Worm (Caenorhabditis elegans) whole organism, young adult: ENCODE measurements around the gene mrpl-10.

ENCODE experiments used
- F10E7.11 ChIP-seq: sonication (generic microtip); optimal IDR thresholded peaks from 2 replicates; lab custom pipeline; 2017; ENCODE audit warnings: mild to moderate bottlenecking, missing genetic modification characterization, moderate library complexity, missing compliant biosample characterization
- F37B4.10 ChIP-seq: fragments of 200-800 bp; sonication (Bioruptor generic); IDR thresholded peaks from 2 replicates; pipeline ENCODE4 v1.3.6; 2022; ENCODE audit warnings: missing genetic modification characterization, missing compliant biosample characterization
- F39B2.1 ChIP-seq: fragments of 200-800 bp; sonication (Bioruptor generic); IDR thresholded peaks from 2 replicates; pipeline ENCODE4 v1.3.6; 2022; ENCODE audit warnings: missing genetic modification reagents, missing genetic modification characterization, missing compliant biosample characterization
- F52B5.7 ChIP-seq: sonication (generic microtip); optimal IDR thresholded peaks from 2 replicates; lab custom pipeline; 2016; ENCODE audit warnings: mild to moderate bottlenecking, missing genetic modification characterization, missing compliant biosample characterization
- F55B11.4 ChIP-seq: sonication (generic microtip); optimal IDR thresholded peaks from 2 replicates; lab custom pipeline; 2016; ENCODE audit warnings: missing compliant biosample characterization, missing genetic modification characterization, borderline replicate concordance; ENCODE audit not compliant: insufficient read depth
- F57C9.4 ChIP-seq: sonication (generic microtip); optimal IDR thresholded peaks from 2 replicates; lab custom pipeline; 2017; ENCODE audit warnings: mild to moderate bottlenecking, missing genetic modification characterization, missing compliant biosample characterization
- T07F8.4 ChIP-seq: sonication (generic microtip); optimal IDR thresholded peaks from 2 replicates; lab custom pipeline; 2016; ENCODE audit warnings: mild to moderate bottlenecking, missing genetic modification characterization, moderate library complexity, missing compliant biosample characterization
- Y53G8AR.9 ChIP-seq: fragments of 200-800 bp; sonication (Bioruptor generic); conservative IDR thresholded peaks from 2 replicates; pipeline ENCODE4 v1.3.6; 2022; ENCODE audit warnings: missing genetic modification reagents, missing genetic modification characterization, missing compliant biosample characterization
- Y56A3A.18 ChIP-seq: fragments of 200-800 bp; sonication (Bioruptor generic); IDR thresholded peaks from 2 replicates; pipeline ENCODE4 v1.3.6; 2022; ENCODE audit warnings: missing genetic modification reagents, missing genetic modification characterization, missing compliant biosample characterization
- Y79H2A.3 ChIP-seq: fragments of 200-800 bp; sonication (Bioruptor generic); conservative IDR thresholded peaks from 2 replicates; pipeline ENCODE4 v1.3.6; 2022; ENCODE audit warnings: missing genetic modification reagents, missing genetic modification characterization, missing compliant biosample characterization
- ZK185.1 ChIP-seq: sonication (generic microtip); optimal IDR thresholded peaks from 2 replicates; lab custom pipeline; 2016; ENCODE audit warnings: mild to moderate bottlenecking, missing genetic modification characterization, missing compliant biosample characterization; ENCODE audit not compliant: poor library complexity, severe bottlenecking
- akir-1 ChIP-seq: fragments of 200-800 bp; sonication (Bioruptor generic); optimal IDR thresholded peaks from 2 replicates; lab custom pipeline; 2018; ENCODE audit warnings: mild to moderate bottlenecking, missing genetic modification characterization, moderate library complexity, missing compliant biosample characterization
- aptf-3 ChIP-seq: fragments of 200-800 bp; sonication (Bioruptor generic); IDR thresholded peaks from 2 replicates; pipeline ENCODE4 v1.3.6; 2022; ENCODE audit warnings: missing genetic modification characterization, missing compliant biosample characterization
- athp-1 ChIP-seq: sonication (generic microtip); optimal IDR thresholded peaks from 2 replicates; lab custom pipeline; 2017; ENCODE audit warnings: mild to moderate bottlenecking, missing genetic modification characterization, missing compliant biosample characterization
- attf-3 ChIP-seq: fragments of 200-800 bp; sonication (Bioruptor generic); conservative IDR thresholded peaks from 2 replicates; pipeline ENCODE4 v1.3.6; 2022; ENCODE audit warnings: missing genetic modification reagents, missing genetic modification characterization, missing compliant biosample characterization
- bed-1 ChIP-seq: fragments of 200-800 bp; sonication (Bioruptor generic); IDR thresholded peaks from 2 replicates; pipeline ENCODE4 v1.3.6; 2022; ENCODE audit warnings: missing genetic modification reagents, missing genetic modification characterization, missing compliant biosample characterization
- ceh-27 ChIP-seq: fragments of 200-800 bp; sonication (Bioruptor generic); optimal IDR thresholded peaks from 2 replicates; lab custom pipeline; 2018; ENCODE audit warnings: mild to moderate bottlenecking, missing genetic modification characterization, moderate library complexity, missing compliant biosample characterization
- ekl-4 ChIP-seq: fragments of 200-800 bp; sonication (Bioruptor generic); IDR thresholded peaks from 2 replicates; pipeline ENCODE4 v1.3.6; 2022; ENCODE audit warnings: missing genetic modification reagents, missing genetic modification characterization, missing compliant biosample characterization
- fkh-3 ChIP-seq: sonication (generic microtip); optimal IDR thresholded peaks from 2 replicates; lab custom pipeline; 2016; ENCODE audit warnings: mild to moderate bottlenecking, missing genetic modification characterization, missing compliant biosample characterization
- hlh-26 ChIP-seq: fragments of 200-800 bp; sonication (Bioruptor generic); conservative IDR thresholded peaks from 2 replicates; pipeline ENCODE4 v1.3.6; 2022; ENCODE audit warnings: missing genetic modification reagents, missing genetic modification characterization, missing compliant biosample characterization
- hmg-1.2 ChIP-seq: fragments of 200-800 bp; sonication (Bioruptor generic); IDR thresholded peaks from 2 replicates; pipeline ENCODE4 v1.3.6; 2022; ENCODE audit warnings: missing genetic modification reagents, missing genetic modification characterization, missing compliant biosample characterization
- hrde-1 ChIP-seq: sonication (generic microtip); optimal IDR thresholded peaks from 2 replicates; lab custom pipeline; 2016; ENCODE audit warnings: missing genetic modification characterization, mild to moderate bottlenecking, missing compliant biosample characterization, moderate library complexity, missing genotype, missing genetic modification reagents, borderline replicate concordance
- hsf-1 ChIP-seq: fragments of 200-800 bp; sonication (Bioruptor generic); IDR thresholded peaks from 2 replicates; pipeline ENCODE4 v1.3.6; 2022; ENCODE audit warnings: missing genetic modification reagents, missing genetic modification characterization, missing compliant biosample characterization
- lag-1 ChIP-seq: fragments of 200-800 bp; sonication (Bioruptor generic); IDR thresholded peaks from 2 replicates; pipeline ENCODE4 v1.3.6; 2022; ENCODE audit warnings: missing genetic modification reagents, missing genetic modification characterization, missing compliant biosample characterization
- let-526 ChIP-seq: fragments of 200-800 bp; sonication (Bioruptor generic); IDR thresholded peaks from 2 replicates; pipeline ENCODE4 v1.3.6; 2022; ENCODE audit warnings: missing genetic modification reagents, missing genetic modification characterization, missing compliant biosample characterization
- let-607 ChIP-seq, 2 experiments: fragments of 200-800 bp in 1 of 2; sonication (Bioruptor generic) in 1 of 2; sonication (generic microtip) in 1 of 2; optimal IDR thresholded peaks; 2 replicates each; lab custom pipeline; 2016 to 2018; ENCODE audit warnings: mild to moderate bottlenecking in 2 of 2, missing compliant biosample characterization in 2 of 2, missing genetic modification characterization in 2 of 2, moderate library complexity in 2 of 2, missing genotype in 1 of 2
- lin-26 ChIP-seq: fragments of 200-800 bp; sonication (Bioruptor generic); IDR thresholded peaks from 2 replicates; pipeline ENCODE4 v1.3.6; 2022; ENCODE audit warnings: missing genetic modification reagents, missing genetic modification characterization, missing compliant biosample characterization
- lin-54 ChIP-seq: fragments of 200-800 bp; sonication (Bioruptor generic); optimal IDR thresholded peaks from 2 replicates; lab custom pipeline; 2018; ENCODE audit warnings: mild to moderate bottlenecking, missing genetic modification characterization, missing compliant biosample characterization
- lir-1 ChIP-seq: fragments of 200-800 bp; sonication (Bioruptor generic); conservative IDR thresholded peaks from 2 replicates; pipeline ENCODE4 v1.3.6; 2022; ENCODE audit warnings: missing genetic modification reagents, missing genetic modification characterization, missing compliant biosample characterization
- lsl-1 ChIP-seq: fragments of 200-800 bp; sonication (Bioruptor generic); optimal IDR thresholded peaks from 2 replicates; lab custom pipeline; 2018; ENCODE audit warnings: mild to moderate bottlenecking, missing genetic modification characterization, moderate library complexity, missing compliant biosample characterization
- madf-10 ChIP-seq: sonication (generic microtip); optimal IDR thresholded peaks from 2 replicates; lab custom pipeline; 2016; ENCODE audit warnings: mild to moderate bottlenecking, missing genetic modification characterization, missing compliant biosample characterization
- madf-3 ChIP-seq: fragments of 200-800 bp; sonication (Bioruptor generic); IDR thresholded peaks from 2 replicates; pipeline ENCODE4 v1.3.6; 2022; ENCODE audit warnings: missing genetic modification reagents, missing genetic modification characterization, missing compliant biosample characterization
- mel-28 ChIP-seq: sonication (generic microtip); optimal IDR thresholded peaks from 2 replicates; lab custom pipeline; 2016; ENCODE audit warnings: borderline replicate concordance, mild to moderate bottlenecking, missing genetic modification characterization, missing compliant biosample characterization
- mxl-1 ChIP-seq: sonication (generic microtip); optimal IDR thresholded peaks from 2 replicates; lab custom pipeline; 2016; ENCODE audit warnings: missing genetic modification characterization, missing compliant biosample characterization
- nfya-2 ChIP-seq: fragments of 200-800 bp; sonication (Bioruptor generic); IDR thresholded peaks from 2 replicates; pipeline ENCODE4 v1.3.6; 2022; ENCODE audit warnings: missing genetic modification reagents, missing genetic modification characterization, missing compliant biosample characterization
- nhr-120 ChIP-seq: fragments of 200-800 bp; sonication (Bioruptor generic); IDR thresholded peaks from 2 replicates; pipeline ENCODE4 v1.3.6; 2022; ENCODE audit warnings: missing genetic modification characterization, missing compliant biosample characterization
- nhr-27 ChIP-seq: fragments of 200-800 bp; sonication (Bioruptor generic); optimal IDR thresholded peaks from 2 replicates; lab custom pipeline; 2018; ENCODE audit warnings: mild to moderate bottlenecking, missing genetic modification characterization, moderate library complexity, missing compliant biosample characterization
- pbrm-1 ChIP-seq: fragments of 200-800 bp; sonication (Bioruptor generic); IDR thresholded peaks from 2 replicates; pipeline ENCODE4 v1.3.6; 2022; ENCODE audit warnings: missing genetic modification reagents, missing genetic modification characterization, missing compliant biosample characterization
- sdz-38 ChIP-seq: sonication (generic microtip); optimal IDR thresholded peaks from 2 replicates; lab custom pipeline; 2016; ENCODE audit warnings: missing genotype, missing genetic modification characterization, missing compliant biosample characterization
- sea-2 ChIP-seq: fragments of 200-800 bp; sonication (Bioruptor generic); IDR thresholded peaks from 2 replicates; pipeline ENCODE4 v1.3.6; 2022; ENCODE audit warnings: missing genetic modification characterization, missing compliant biosample characterization
- snpc-1.1 ChIP-seq: sonication (generic microtip); optimal IDR thresholded peaks from 2 replicates; lab custom pipeline; 2017; ENCODE audit warnings: missing genetic modification characterization, mild to moderate bottlenecking, missing compliant biosample characterization, antibody characterized with exemption, moderate library complexity, missing genotype, missing genetic modification reagents; ENCODE audit not compliant: insufficient read depth
- snpc-1.3 ChIP-seq: sonication (generic microtip); optimal IDR thresholded peaks from 2 replicates; lab custom pipeline; 2017; ENCODE audit warnings: missing genetic modification characterization, mild to moderate bottlenecking, missing compliant biosample characterization, antibody characterized with exemption, moderate library complexity, missing genotype, missing genetic modification reagents; ENCODE audit not compliant: insufficient read depth
- sptf-2 ChIP-seq: fragments of 200-800 bp; sonication (Bioruptor generic); optimal IDR thresholded peaks from 2 replicates; lab custom pipeline; 2018; ENCODE audit warnings: mild to moderate bottlenecking, missing genetic modification characterization, missing compliant biosample characterization
- tlf-1 ChIP-seq: fragments of 200-800 bp; sonication (Bioruptor generic); optimal IDR thresholded peaks from 2 replicates; lab custom pipeline; 2018; ENCODE audit warnings: mild to moderate bottlenecking, missing genetic modification characterization, missing compliant biosample characterization
- unc-130 ChIP-seq: sonication (generic microtip); optimal IDR thresholded peaks from 2 replicates; lab custom pipeline; 2016; ENCODE audit warnings: missing genetic modification reagents, missing genetic modification characterization, missing compliant biosample characterization
- xnd-1 ChIP-seq: sonication (generic microtip); optimal IDR thresholded peaks from 2 replicates; lab custom pipeline; 2016; ENCODE audit warnings: missing genotype, missing genetic modification reagents, missing genetic modification characterization, missing compliant biosample characterization
- ztf-25 ChIP-seq: fragments of 200-800 bp; sonication (Bioruptor generic); IDR thresholded peaks from 2 replicates; pipeline ENCODE4 v1.3.6; 2022; ENCODE audit warnings: missing genetic modification reagents, missing genetic modification characterization, missing compliant biosample characterization
- ztf-6 ChIP-seq: fragments of 200-800 bp; sonication (Bioruptor generic); IDR thresholded peaks from 2 replicates; pipeline ENCODE4 v1.3.6; 2022; ENCODE audit warnings: missing genetic modification reagents, missing genetic modification characterization, missing compliant biosample characterization

The mrpl-10 gene

DNA sequence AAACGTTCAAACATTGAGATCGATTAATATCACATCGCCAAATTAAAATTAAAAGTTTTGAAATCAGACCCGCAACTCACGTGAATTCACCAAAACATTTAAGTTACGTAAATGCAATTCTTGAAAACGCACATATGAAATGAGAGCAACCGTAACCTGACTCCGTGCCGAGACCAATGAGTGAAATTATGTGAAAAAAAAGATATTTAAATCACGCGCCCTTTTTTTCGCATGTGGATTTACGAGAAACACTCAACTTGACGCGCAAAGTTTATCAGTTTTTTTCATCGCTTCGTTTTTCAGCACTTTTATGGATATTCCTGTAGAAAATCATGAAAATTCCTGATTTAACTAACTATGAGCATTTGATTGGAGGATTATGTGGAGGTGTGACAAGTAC, 2.3 kb downstream of the mrpl-10 start, which contains the start of the genes gei-14 and slc-25A32 (continued):
- TF ChIP-seq attf-3 (GFP tag; lab: Robert Waterston, UW) (no peak), nhr-27 (tag; lab: Kevin White, UChicago) (no peak), madf-3 (GFP tag; lab: Robert Waterston, UW) (peak; percentile 73; the same call in 1 of the 2 replicates), F39B2.1 (GFP tag; lab: Robert Waterston, UW) (no peak), madf-10 (tag; lab: Kevin White, UChicago) (no peak), ekl-4 (peak; percentile 69), mxl-1 (tag; lab: Kevin White, UChicago) (no peak), ztf-6 (no peak), hrde-1 (tag; lab: Kevin White, UChicago) (no peak), ZK185.1 (tag; lab: Kevin White, UChicago) (no peak), hsf-1 (GFP tag; lab: Robert Waterston, UW) (peak; percentile 64; the same call in 1 of the 2 replicates), F10E7.11 (tag; lab: Kevin White, UChicago) (no peak), akir-1 (GFP tag; lab: Kevin White, UChicago) (no peak), lag-1 (GFP tag; lab: Robert Waterston, UW) (no peak), F52B5.7 (tag; lab: Kevin White, UChicago) (no peak), sdz-38 (tag; lab: Kevin White, UChicago) (no peak), fkh-3 (tag; lab: Kevin White, UChicago) (no peak), F55B11.4 (no peak), aptf-3 (GFP tag; lab: Robert Waterston, UW) (no peak), sptf-2 (GFP tag; lab: Kevin White, UChicago) (no peak), hmg-1.2 (GFP tag; lab: Robert Waterston, UW) (peak; percentile 36), lin-26 (GFP tag; lab: Robert Waterston, UW) (no peak), lir-1 (GFP tag; lab: Robert Waterston, UW) (no peak), lsl-1 (GFP tag; lab: Kevin White, UChicago) (peak; percentile 94), F37B4.10 (no peak), F57C9.4 (tag; lab: Kevin White, UChicago) (no peak), nhr-120 (no peak), bed-1 (GFP tag; lab: Robert Waterston, UW) (no peak), let-607 (tag; optimal IDR thresholded peaks at IDR 0.05; lab: Kevin White, UChicago) (no peak), pbrm-1 (GFP tag; lab: Robert Waterston, UW) (peak; percentile 31; the same call in 1 of the 2 replicates), mel-28 (no peak), xnd-1 (peak; percentile 75), let-526 (no peak), lin-54 (GFP tag; lab: Kevin White, UChicago) (peak; percentile 97), hlh-26 (GFP tag; lab: Robert Waterston, UW) (no peak)

DNA sequence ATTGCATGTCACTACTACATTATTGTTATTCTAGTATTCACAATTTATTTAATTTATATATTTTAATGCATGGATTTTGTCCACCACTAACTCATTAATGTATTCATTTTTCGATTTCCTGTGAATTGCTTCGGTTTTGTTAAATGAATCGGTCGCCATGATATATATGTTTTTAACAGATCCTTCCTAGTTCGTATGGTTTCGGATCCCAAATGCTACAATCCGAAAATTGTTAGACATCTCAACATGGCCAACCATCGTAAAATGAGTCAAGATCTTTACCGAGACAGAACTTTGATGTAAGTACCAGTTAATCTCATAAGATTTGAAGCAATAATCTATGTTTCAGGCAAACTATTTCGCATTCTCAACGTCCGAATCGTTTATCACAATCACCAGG, 5.3 kb downstream of the mrpl-10 start:
- TF ChIP-seq mxl-1 (tag; lab: Kevin White, UChicago), result no peak
- TF ChIP-seq let-526, result no peak
- TF ChIP-seq Y56A3A.18 (GFP tag; lab: Robert Waterston, UW), result no peak
- TF ChIP-seq athp-1 (tag; lab: Kevin White, UChicago), result peak; percentile 29
- 0 out of 2 replicates have a peak, but pooled peaks have one; percentile 50 for TF ChIP-seq Y53G8AR.9 (GFP tag; lab: Robert Waterston, UW)
- TF ChIP-seq snpc-1.1 (tag; lab: Kevin White, UChicago), result no peak
- no peak for TF ChIP-seq ceh-27
- TF ChIP-seq T07F8.4 (tag; lab: Kevin White, UChicago), result no peak
- TF ChIP-seq snpc-1.3 (tag; lab: Kevin White, UChicago), result no peak
- TF ChIP-seq madf-3 (GFP tag; lab: Robert Waterston, UW), result no peak
- TF ChIP-seq Y79H2A.3 (GFP tag; lab: Robert Waterston, UW), result no peak
- no peak for TF ChIP-seq aptf-3 (GFP tag; lab: Robert Waterston, UW)
- no peak for TF ChIP-seq sea-2 (GFP tag; lab: Robert Waterston, UW)
- peak; percentile 65 for TF ChIP-seq ekl-4
- TF ChIP-seq nfya-2, result no peak
- TF ChIP-seq lin-54 (GFP tag; lab: Kevin White, UChicago), result peak; percentile 13
- peak; percentile 47 for TF ChIP-seq tlf-1 (GFP tag; lab: Kevin White, UChicago)
- TF ChIP-seq let-607 (tag; optimal IDR thresholded peaks at IDR 0.05; lab: Kevin White, UChicago), result no peak
- TF ChIP-seq ztf-25 (GFP tag; lab: Robert Waterston, UW), result no peak
- peak; percentile 25 for TF ChIP-seq unc-130 (GFP tag; lab: Kevin White, UChicago)
